Fruit fly (Drosophila melanogaster) whole organism, embryonic: ENCODE data around the gene sals.

ENCODE experiments used
- Aef1 ChIP-seq: fragments of 200-800 bp; sonication (Bioruptor generic); IDR thresholded peaks from 3 replicates; pipeline ENCODE4 v1.3.6; 2022; ENCODE audit warnings: missing biosample characterization, missing genetic modification characterization
- CG10959 ChIP-seq: fragments of 200-800 bp; sonication (Bioruptor generic); IDR thresholded peaks from 2 replicates; pipeline ENCODE4 v1.3.6; 2022; ENCODE audit warnings: missing biosample characterization, missing genetic modification characterization
- CG11247 ChIP-seq: fragments of 200-800 bp; sonication (Bioruptor generic); IDR thresholded peaks from 2 replicates; pipeline ENCODE4 v1.3.6; 2022; ENCODE audit warnings: missing biosample characterization, missing genetic modification characterization
- CG11504 ChIP-seq: fragments of 200-800 bp; sonication (Bioruptor generic); optimal IDR thresholded peaks from 3 replicates; lab custom pipeline; 2019; ENCODE audit warnings: missing biosample characterization, mild to moderate bottlenecking, missing genetic modification characterization, moderate library complexity
- CG11695 ChIP-seq: fragments of 200-800 bp; sonication (Bioruptor generic); IDR thresholded peaks from 3 replicates; pipeline ENCODE4 v1.3.6; 2022; ENCODE audit warnings: missing biosample characterization, missing genetic modification characterization
- CG12104 ChIP-seq: fragments of 200-800 bp; sonication (Bioruptor generic); optimal IDR thresholded peaks from 3 replicates; lab custom pipeline; 2016; ENCODE audit warnings: missing biosample characterization, missing genetic modification characterization
- CG13296 ChIP-seq: fragments of 200-800 bp; sonication (Bioruptor generic); optimal IDR thresholded peaks from 3 replicates; lab custom pipeline; 2018; ENCODE audit warnings: missing biosample characterization, mild to moderate bottlenecking, missing genetic modification characterization
- CG14441 ChIP-seq: fragments of 200-800 bp; sonication (Bioruptor generic); IDR thresholded peaks from 2 replicates; pipeline ENCODE4 v1.3.6; 2022; ENCODE audit warnings: missing biosample characterization, missing genetic modification characterization
- CG15601 ChIP-seq: fragments of 200-800 bp; sonication (Bioruptor generic); optimal IDR thresholded peaks from 3 replicates; lab custom pipeline; 2019; ENCODE audit warnings: missing biosample characterization, mild to moderate bottlenecking, missing genetic modification characterization, moderate library complexity
- CG1602 ChIP-seq: fragments of 200-800 bp; sonication (Bioruptor generic); optimal IDR thresholded peaks from 3 replicates; lab custom pipeline; 2016; ENCODE audit warnings: missing biosample characterization, missing genetic modification characterization
- CG1603 ChIP-seq: fragments of 200-800 bp; sonication (Bioruptor generic); optimal IDR thresholded peaks from 2 replicates; lab custom pipeline; 2019; ENCODE audit warnings: missing biosample characterization, mild to moderate bottlenecking, missing genetic modification characterization, moderate library complexity
- CG16779 ChIP-seq: fragments of 200-800 bp; sonication (Bioruptor generic); IDR thresholded peaks from 2 replicates; pipeline ENCODE4 v1.3.6; 2022; ENCODE audit warnings: missing biosample characterization, missing genetic modification characterization
- CG17912 ChIP-seq: fragments of 200-800 bp; sonication (Bioruptor generic); optimal IDR thresholded peaks from 2 replicates; lab custom pipeline; 2018; ENCODE audit warnings: missing biosample characterization, mild to moderate bottlenecking, missing genetic modification characterization
- CG2202 ChIP-seq: fragments of 200-800 bp; sonication (Bioruptor generic); optimal IDR thresholded peaks from 2 replicates; lab custom pipeline; 2018; ENCODE audit warnings: missing biosample characterization, mild to moderate bottlenecking, missing genetic modification characterization
- CG43689 ChIP-seq: fragments of 200-800 bp; sonication (Bioruptor generic); IDR thresholded peaks from 2 replicates; pipeline ENCODE4 v1.3.6; 2022; ENCODE audit warnings: missing biosample characterization, missing genetic modification characterization
- CG4424 ChIP-seq: fragments of 200-800 bp; sonication (Bioruptor generic); optimal IDR thresholded peaks from 3 replicates; lab custom pipeline; 2016; ENCODE audit warnings: missing biosample characterization, missing genetic modification characterization
- CG9437 ChIP-seq: fragments of 200-800 bp; sonication (Bioruptor generic); optimal IDR thresholded peaks from 2 replicates; lab custom pipeline; 2018; ENCODE audit warnings: missing biosample characterization, mild to moderate bottlenecking, missing genetic modification characterization
- CTCF ChIP-seq: fragments of 200-800 bp; sonication (Bioruptor generic); optimal IDR thresholded peaks from 2 replicates; lab custom pipeline; 2017; ENCODE audit warnings: missing biosample characterization, mild to moderate bottlenecking, missing genetic modification characterization, moderate library complexity
- Dad ChIP-seq: fragments of 200-800 bp; sonication (Bioruptor generic); optimal IDR thresholded peaks from 3 replicates; lab custom pipeline; 2016; ENCODE audit warnings: missing biosample characterization, missing genetic modification characterization
- Deaf1 ChIP-seq: fragments of 200-800 bp; optimal IDR thresholded peaks from 3 replicates; lab custom pipeline; 2019; ENCODE audit warnings: missing biosample characterization, mild to moderate bottlenecking, missing genetic modification characterization, moderate library complexity
- Drgx ChIP-seq: fragments of 200-800 bp; sonication (Bioruptor generic); IDR thresholded peaks from 2 replicates; pipeline ENCODE4 v1.3.6; 2022; ENCODE audit warnings: missing biosample characterization, missing genetic modification characterization
- E2f2 ChIP-seq: fragments of 200-800 bp; sonication (Bioruptor generic); IDR thresholded peaks from 2 replicates; pipeline ENCODE4 v1.3.6; 2022; ENCODE audit warnings: missing biosample characterization, missing genetic modification characterization
- Ets65A ChIP-seq: fragments of 200-800 bp; sonication (Bioruptor generic); peaks from one replicate; lab custom pipeline; 2016; ENCODE audit warnings: missing biosample characterization, missing genetic modification characterization
- H15 ChIP-seq: fragments of 200-800 bp; sonication (Bioruptor generic); IDR thresholded peaks from 3 replicates; pipeline ENCODE4 v1.3.6; 2022; ENCODE audit warnings: missing biosample characterization, missing genetic modification characterization
- HLH54F ChIP-seq: fragments of 200-800 bp; sonication (Bioruptor generic); optimal IDR thresholded peaks from 3 replicates; lab custom pipeline; 2016; ENCODE audit warnings: missing biosample characterization, missing genetic modification characterization
- Hand ChIP-seq: fragments of 200-800 bp; sonication (Bioruptor generic); optimal IDR thresholded peaks from 2 replicates; lab custom pipeline; 2017; ENCODE audit warnings: mild to moderate bottlenecking, missing biosample characterization, missing genetic modification reagents, missing genetic modification characterization
- Hey ChIP-seq: fragments of 200-800 bp; sonication (Bioruptor generic); optimal IDR thresholded peaks from 3 replicates; lab custom pipeline; 2018; ENCODE audit warnings: missing biosample characterization, mild to moderate bottlenecking, missing genetic modification characterization
- Hmr ChIP-seq: fragments of 200-800 bp; sonication (Bioruptor generic); optimal IDR thresholded peaks from 3 replicates; lab custom pipeline; 2017; ENCODE audit warnings: mild to moderate bottlenecking, missing biosample characterization, missing genetic modification reagents, missing genetic modification characterization
- Jarid2 ChIP-seq: fragments of 200-800 bp; sonication (Bioruptor generic); optimal IDR thresholded peaks from 3 replicates; lab custom pipeline; 2017; ENCODE audit warnings: mild to moderate bottlenecking, missing biosample characterization, missing genetic modification reagents, missing genetic modification characterization
- Med ChIP-seq: fragments of 200-800 bp; sonication (Bioruptor generic); peaks from one replicate; lab custom pipeline; 2016; ENCODE audit warnings: missing biosample characterization, missing genetic modification characterization, mild to moderate bottlenecking, inconsistent platforms, moderate library complexity
- Myb ChIP-seq: fragments of 200-800 bp; sonication (Bioruptor generic); optimal IDR thresholded peaks from 2 replicates; lab custom pipeline; 2016; ENCODE audit warnings: missing biosample characterization, missing genetic modification characterization
- Oli ChIP-seq: fragments of 200-800 bp; sonication (Bioruptor generic); optimal IDR thresholded peaks from 2 replicates; lab custom pipeline; 2018; ENCODE audit warnings: missing biosample characterization, mild to moderate bottlenecking, missing genetic modification characterization, moderate library complexity
- TFAM ChIP-seq: fragments of 200-800 bp; sonication (Bioruptor generic); optimal IDR thresholded peaks from 2 replicates; lab custom pipeline; 2017; ENCODE audit warnings: missing biosample characterization, missing genetic modification characterization, inconsistent platforms
- Taf1 ChIP-seq: fragments of 200-800 bp; sonication (Bioruptor generic); IDR thresholded peaks from 2 replicates; pipeline ENCODE4 v1.3.6; 2022; ENCODE audit warnings: missing biosample characterization, missing genetic modification characterization
- bab2 ChIP-seq: fragments of 200-800 bp; sonication (Bioruptor generic); optimal IDR thresholded peaks from 2 replicates; lab custom pipeline; 2016; ENCODE audit warnings: missing biosample characterization, missing genetic modification characterization
- ci ChIP-seq: fragments of 200-800 bp; sonication (Bioruptor generic); IDR thresholded peaks from 3 replicates; pipeline ENCODE4 v1.3.6; 2022; ENCODE audit warnings: missing biosample characterization, missing genetic modification characterization
- ems ChIP-seq: fragments of 200-800 bp; sonication (Bioruptor generic); optimal IDR thresholded peaks from 3 replicates; lab custom pipeline; 2016; ENCODE audit warnings: missing biosample characterization, missing genetic modification characterization
- esg ChIP-seq: fragments of 200-800 bp; sonication (Bioruptor generic); conservative IDR thresholded peaks from 2 replicates; pipeline ENCODE4 v1.3.6; 2022; ENCODE audit warnings: missing biosample characterization, missing genetic modification characterization
- gcm ChIP-seq: fragments of 200-800 bp; sonication (Bioruptor generic); optimal IDR thresholded peaks from 2 replicates; lab custom pipeline; 2019; ENCODE audit warnings: missing biosample characterization, mild to moderate bottlenecking, missing genetic modification characterization, moderate library complexity
- grn ChIP-seq: fragments of 200-800 bp; sonication (Bioruptor generic); optimal IDR thresholded peaks from 3 replicates; lab custom pipeline; 2017; ENCODE audit warnings: missing biosample characterization, missing genetic modification characterization
- insv ChIP-seq, 2 experiments: fragments of 200-800 bp; sonication (Bioruptor generic); optimal IDR thresholded peaks; 3 replicates each; lab custom pipeline; 2016 to 2018; ENCODE audit warnings: missing biosample characterization in 2 of 2, missing genetic modification characterization in 2 of 2
- jumu ChIP-seq: fragments of 200-800 bp; sonication (Bioruptor generic); optimal IDR thresholded peaks from 3 replicates; lab custom pipeline; 2016; ENCODE audit warnings: missing biosample characterization, missing genetic modification characterization
- maf-S ChIP-seq: fragments of 200-800 bp; sonication (Bioruptor generic); optimal IDR thresholded peaks from 2 replicates; lab custom pipeline; 2016; ENCODE audit warnings: missing biosample characterization, missing genetic modification characterization
- run ChIP-seq: fragments of 200-800 bp; sonication (Bioruptor generic); optimal IDR thresholded peaks from 3 replicates; lab custom pipeline; 2018; ENCODE audit warnings: missing biosample characterization, mild to moderate bottlenecking, missing genetic modification characterization
- sens-2 ChIP-seq: fragments of 200-800 bp; sonication (Bioruptor generic); IDR thresholded peaks from 2 replicates; pipeline ENCODE4 v1.3.6; 2022; ENCODE audit warnings: missing biosample characterization, missing genetic modification characterization
- sna ChIP-seq: fragments of 200-800 bp; sonication (Bioruptor generic); IDR thresholded peaks from 2 replicates; pipeline ENCODE4 v1.3.6; 2022; ENCODE audit warnings: missing biosample characterization, missing genetic modification characterization; ENCODE audit not compliant: partially characterized antibody
- sr ChIP-seq: fragments of 200-800 bp; sonication (Bioruptor generic); IDR thresholded peaks from 3 replicates; pipeline ENCODE4 v1.3.6; 2022; ENCODE audit warnings: missing biosample characterization, missing genetic modification characterization
- tap ChIP-seq: fragments of 200-800 bp; optimal IDR thresholded peaks from 3 replicates; lab custom pipeline; 2019; ENCODE audit warnings: missing biosample characterization, mild to moderate bottlenecking, missing genetic modification characterization, moderate library complexity
- ttk ChIP-seq: fragments of 200-800 bp; sonication (Bioruptor generic); IDR thresholded peaks from 2 replicates; pipeline ENCODE4 v2.1.2; 2022; ENCODE audit warnings: missing biosample characterization, missing genetic modification characterization
- usp ChIP-seq: fragments of >200 bp; optimal IDR thresholded peaks from 2 replicates; lab custom pipeline; 2017; ENCODE audit warnings: missing biosample characterization, missing genetic modification characterization
- wek ChIP-seq: fragments of 200-800 bp; sonication (Bioruptor generic); optimal IDR thresholded peaks from 3 replicates; lab custom pipeline; 2018; ENCODE audit warnings: missing biosample characterization, mild to moderate bottlenecking, missing genetic modification characterization, moderate library complexity
- wor ChIP-seq: fragments of 200-800 bp; sonication (Bioruptor generic); IDR thresholded peaks from 2 replicates; pipeline ENCODE4 v1.3.6; 2022; ENCODE audit warnings: missing biosample characterization, missing genetic modification characterization

Gene sals

dm6 chr3R:11499715-11500235, 48.2 kb upstream of the sals start, which contains the start of gene dpr5 (continued):
- TF ChIP-seq Deaf1 (tag; lab: Kevin White, UChicago): peak; percentile 94
- TF ChIP-seq CG11504: peak; percentile 97
- peak; percentile 86 for TF ChIP-seq Jarid2
- TF ChIP-seq H15 (GFP tag; lab: Robert Waterston, UW): no peak
- TF ChIP-seq bab2 (GFP tag; lab: Kevin White, UChicago): no peak
- no peak for TF ChIP-seq Med (GFP tag; lab: Kevin White, UChicago)
- no peak for TF ChIP-seq sna
- TF ChIP-seq grn (GFP tag; lab: Kevin White, UChicago): peak; percentile 35
- TF ChIP-seq CG43689 (GFP tag; lab: Robert Waterston, UW): no peak
- TF ChIP-seq Ets65A: peak; percentile 66
- TF ChIP-seq CG9437: peak; percentile 80
- no peak for TF ChIP-seq Aef1 (GFP tag; lab: Robert Waterston, UW)

dm6 chr3R:11490269-11490668, 38.7 kb upstream of the sals start:
- no peak for TF ChIP-seq H15 (GFP tag; lab: Robert Waterston, UW)
- peak; percentile 37 for TF ChIP-seq CG13296 (GFP tag; lab: Kevin White, UChicago)
- no peak for TF ChIP-seq CG17912 (GFP tag; lab: Kevin White, UChicago)
- TF ChIP-seq Dad (GFP tag; lab: Kevin White, UChicago): no peak
- TF ChIP-seq ttk (GFP tag; lab: Robert Waterston, UW): no peak
- no peak for TF ChIP-seq ems
- TF ChIP-seq Hmr (GFP tag; lab: Kevin White, UChicago): peak; percentile 52
- no peak for TF ChIP-seq TFAM (GFP tag; lab: Kevin White, UChicago)
- TF ChIP-seq CG11695: no peak
- TF ChIP-seq sens-2 (GFP tag; lab: Robert Waterston, UW): no peak
- no peak for TF ChIP-seq CG15601
- TF ChIP-seq HLH54F: no peak
- no peak for TF ChIP-seq esg
- no peak for TF ChIP-seq CG11247
- peak; percentile 35; the same call in 1 of the 3 replicates for TF ChIP-seq ci (GFP tag; lab: Robert Waterston, UW)
- TF ChIP-seq CTCF: no peak
- TF ChIP-seq CG4424 (GFP tag; lab: Kevin White, UChicago): no peak
- no peak for TF ChIP-seq Hey (tag; lab: Kevin White, UChicago)
- no peak for TF ChIP-seq CG1602 (GFP tag; lab: Kevin White, UChicago)
- no peak for TF ChIP-seq maf-S (GFP tag; lab: Kevin White, UChicago)
- TF ChIP-seq insv (GFP tag; optimal IDR thresholded peaks at IDR 0.05; lab: Kevin White, UChicago): no peak
- TF ChIP-seq CG1603: no peak
- no peak for TF ChIP-seq CG10959 (GFP tag; lab: Robert Waterston, UW)
- TF ChIP-seq CG14441 (GFP tag; lab: Robert Waterston, UW): no peak
- TF ChIP-seq tap (tag; lab: Kevin White, UChicago): peak; percentile 26
- no peak for TF ChIP-seq sr (GFP tag; lab: Robert Waterston, UW)
- no peak for TF ChIP-seq run
- TF ChIP-seq CG12104 (GFP tag; lab: Kevin White, UChicago): no peak
- no peak for TF ChIP-seq Hand (GFP tag; lab: Kevin White, UChicago)
- TF ChIP-seq Drgx: no peak
- TF ChIP-seq Oli (tag; lab: Kevin White, UChicago): peak; percentile 22
- no peak; the same call in 1 of the 2 replicates for TF ChIP-seq E2f2
- no peak for TF ChIP-seq gcm (GFP tag; lab: Kevin White, UChicago)
- TF ChIP-seq Myb: no peak
- TF ChIP-seq CG2202 (tag; lab: Kevin White, UChicago): no peak
- TF ChIP-seq Taf1 (GFP tag; lab: Robert Waterston, UW): no peak
- no peak for TF ChIP-seq usp
- no peak for TF ChIP-seq jumu
- TF ChIP-seq wor (GFP tag; lab: Robert Waterston, UW): no peak
- no peak for TF ChIP-seq Deaf1 (tag; lab: Kevin White, UChicago)
- TF ChIP-seq wek (GFP tag; lab: Kevin White, UChicago): no peak
- TF ChIP-seq CG16779: no peak
